Fruit fly (Drosophila melanogaster) whole organism, embryonic: Measurements from ENCODE around the gene CG43925.

Experiments
- Antp ChIP-seq: fragments of 200-800 bp; sonication (Bioruptor generic); optimal IDR thresholded peaks from 3 replicates; lab custom pipeline; 2016; ENCODE audit warnings: missing biosample characterization, missing genetic modification characterization
- Atf6 ChIP-seq: fragments of 200-800 bp; sonication (Bioruptor generic); IDR thresholded peaks from 2 replicates; pipeline ENCODE4 v1.3.6; 2022; ENCODE audit warnings: missing biosample characterization, missing genetic modification characterization
- B-H1 ChIP-seq: fragments of 200-800 bp; sonication (Bioruptor generic); IDR thresholded peaks from 3 replicates; pipeline ENCODE4 v1.3.6; 2022; ENCODE audit warnings: missing biosample characterization, missing genetic modification characterization
- B-H2 ChIP-seq: fragments of 200-800 bp; sonication (Bioruptor generic); optimal IDR thresholded peaks from 2 replicates; lab custom pipeline; 2018; ENCODE audit warnings: missing biosample characterization, mild to moderate bottlenecking, missing genetic modification characterization
- C15 ChIP-seq: fragments of 200-800 bp; sonication (Bioruptor generic); IDR thresholded peaks from 3 replicates; pipeline ENCODE4 v1.3.6; 2022; ENCODE audit warnings: missing biosample characterization, missing genetic modification characterization
- CG12155 ChIP-seq: fragments of 200-800 bp; sonication (Bioruptor generic); optimal IDR thresholded peaks from 3 replicates; lab custom pipeline; 2016; ENCODE audit warnings: missing biosample characterization, missing genetic modification characterization
- CG12219 ChIP-seq: fragments of 200-800 bp; sonication (Bioruptor generic); optimal IDR thresholded peaks from 3 replicates; lab custom pipeline; 2018; ENCODE audit warnings: missing biosample characterization, mild to moderate bottlenecking, missing genetic modification characterization
- CG12391 ChIP-seq: fragments of 200-800 bp; sonication (Bioruptor generic); optimal IDR thresholded peaks from 3 replicates; lab custom pipeline; 2018; ENCODE audit warnings: missing biosample characterization, mild to moderate bottlenecking, missing genetic modification characterization, moderate library complexity
- CG13296 ChIP-seq: fragments of 200-800 bp; sonication (Bioruptor generic); optimal IDR thresholded peaks from 3 replicates; lab custom pipeline; 2018; ENCODE audit warnings: missing biosample characterization, mild to moderate bottlenecking, missing genetic modification characterization
- CG15011 ChIP-seq: fragments of 200-800 bp; sonication (Bioruptor generic); optimal IDR thresholded peaks from 3 replicates; lab custom pipeline; 2018; ENCODE audit warnings: missing biosample characterization, mild to moderate bottlenecking, missing genetic modification characterization
- CG1603 ChIP-seq: fragments of 200-800 bp; sonication (Bioruptor generic); optimal IDR thresholded peaks from 2 replicates; lab custom pipeline; 2019; ENCODE audit warnings: missing biosample characterization, mild to moderate bottlenecking, missing genetic modification characterization, moderate library complexity
- CG17829 ChIP-seq: fragments of 200-800 bp; optimal IDR thresholded peaks from 2 replicates; lab custom pipeline; 2019; ENCODE audit warnings: missing biosample characterization, mild to moderate bottlenecking, missing genetic modification characterization, moderate library complexity
- CG17912 ChIP-seq: fragments of 200-800 bp; sonication (Bioruptor generic); optimal IDR thresholded peaks from 2 replicates; lab custom pipeline; 2018; ENCODE audit warnings: missing biosample characterization, mild to moderate bottlenecking, missing genetic modification characterization
- CG2199 ChIP-seq: fragments of 200-800 bp; sonication (Bioruptor generic); IDR thresholded peaks from 3 replicates; pipeline ENCODE4 v1.3.6; 2022; ENCODE audit warnings: missing biosample characterization, missing genetic modification characterization
- CG31224 ChIP-seq: fragments of 200-800 bp; sonication (Bioruptor generic); IDR thresholded peaks from 2 replicates; pipeline ENCODE4 v1.3.6; 2022; ENCODE audit warnings: missing biosample characterization, missing genetic modification characterization
- CG3281 ChIP-seq: fragments of 200-800 bp; sonication (Bioruptor generic); optimal IDR thresholded peaks from 3 replicates; lab custom pipeline; 2017; ENCODE audit warnings: missing biosample characterization, mild to moderate bottlenecking, missing genetic modification characterization
- CG3726 ChIP-seq: fragments of 200-800 bp; sonication (Bioruptor generic); IDR thresholded peaks from 3 replicates; pipeline ENCODE4, ENCODE4 v1.3.6; 2022; ENCODE audit warnings: missing biosample characterization, missing genetic modification characterization
- CG4328 ChIP-seq: fragments of 200-800 bp; sonication (Bioruptor generic); optimal IDR thresholded peaks from 3 replicates; lab custom pipeline; 2017; ENCODE audit warnings: missing biosample characterization, missing genetic modification reagents, missing genetic modification characterization
- CG9437 ChIP-seq: fragments of 200-800 bp; sonication (Bioruptor generic); optimal IDR thresholded peaks from 2 replicates; lab custom pipeline; 2018; ENCODE audit warnings: missing biosample characterization, mild to moderate bottlenecking, missing genetic modification characterization
- CrebB ChIP-seq: fragments of 200-800 bp; sonication (Bioruptor generic); optimal IDR thresholded peaks from 3 replicates; lab custom pipeline; 2018; ENCODE audit warnings: missing biosample characterization, mild to moderate bottlenecking, missing genetic modification characterization
- Dad ChIP-seq: fragments of 200-800 bp; sonication (Bioruptor generic); optimal IDR thresholded peaks from 3 replicates; lab custom pipeline; 2016; ENCODE audit warnings: missing biosample characterization, missing genetic modification characterization
- Dip3 ChIP-seq: fragments of 200-800 bp; sonication (Bioruptor generic); optimal IDR thresholded peaks from 3 replicates; lab custom pipeline; 2016; ENCODE audit warnings: missing biosample characterization, missing genetic modification characterization
- Hmx ChIP-seq: fragments of 200-800 bp; sonication (Bioruptor generic); optimal IDR thresholded peaks from 2 replicates; lab custom pipeline; 2016; ENCODE audit warnings: missing biosample characterization, missing genetic modification characterization
- Hsf ChIP-seq: fragments of 200-800 bp; sonication (Bioruptor generic); optimal IDR thresholded peaks from 3 replicates; lab custom pipeline; 2016; ENCODE audit warnings: missing biosample characterization, missing genetic modification characterization
- Kr ChIP-seq: fragments of 200-800 bp; sonication (Bioruptor generic); optimal IDR thresholded peaks from 2 replicates; lab custom pipeline; 2017; ENCODE audit warnings: missing biosample characterization, mild to moderate bottlenecking, missing genetic modification characterization
- NFAT ChIP-seq: fragments of 200-800 bp; sonication (Bioruptor generic); IDR thresholded peaks from 2 replicates; pipeline ENCODE4 v1.3.6; 2022; ENCODE audit warnings: missing biosample characterization, missing genetic modification characterization
- NfI ChIP-seq: fragments of 200-800 bp; sonication (Bioruptor generic); optimal IDR thresholded peaks from 3 replicates; lab custom pipeline; 2018; ENCODE audit warnings: missing biosample characterization, mild to moderate bottlenecking, missing genetic modification characterization, moderate library complexity
- Optix ChIP-seq: fragments of 200-800 bp; sonication (Bioruptor generic); IDR thresholded peaks from 3 replicates; pipeline ENCODE4 v1.3.6; 2022; ENCODE audit warnings: missing biosample characterization, missing genetic modification characterization
- Pdp1 ChIP-seq, 2 experiments: fragments of 200-800 bp; sonication (Bioruptor generic); optimal IDR thresholded peaks; 3 replicates each; lab custom pipeline; 2016; ENCODE audit warnings: missing biosample characterization in 2 of 2, missing genetic modification characterization in 2 of 2, mild to moderate bottlenecking in 1 of 2, moderate library complexity in 1 of 2
- TFAM ChIP-seq: fragments of 200-800 bp; sonication (Bioruptor generic); optimal IDR thresholded peaks from 2 replicates; lab custom pipeline; 2017; ENCODE audit warnings: missing biosample characterization, missing genetic modification characterization, inconsistent platforms
- br ChIP-seq: fragments of >200 bp; optimal IDR thresholded peaks from 2 replicates; lab custom pipeline; 2017
- cas ChIP-seq: fragments of 200-800 bp; sonication (Bioruptor generic); IDR thresholded peaks from 2 replicates; pipeline ENCODE4 v1.3.6; 2022; ENCODE audit warnings: missing biosample characterization, missing genetic modification characterization
- chinmo ChIP-seq: fragments of 200-800 bp; sonication (Bioruptor generic); IDR thresholded peaks from 4 replicates; pipeline ENCODE4 v1.3.6; 2022; ENCODE audit warnings: missing biosample characterization, missing genetic modification characterization; ENCODE audit not compliant: partially characterized antibody
- chm ChIP-seq: fragments of 200-800 bp; sonication (Bioruptor generic); IDR thresholded peaks from 2 replicates; pipeline ENCODE4 v1.3.6; 2022; ENCODE audit warnings: missing biosample characterization, missing genetic modification characterization
- chn ChIP-seq: fragments of 200-800 bp; sonication (Bioruptor generic); optimal IDR thresholded peaks from 2 replicates; lab custom pipeline; 2016; ENCODE audit warnings: missing biosample characterization, missing genetic modification characterization
- crp ChIP-seq, 2 experiments: fragments of 200-800 bp; sonication (Bioruptor generic); optimal IDR thresholded peaks; 2 replicates in 1 of 2; 3 replicates in 1 of 2; lab custom pipeline; 2017; ENCODE audit warnings: missing biosample characterization in 2 of 2, missing genetic modification characterization in 2 of 2, mild to moderate bottlenecking in 1 of 2, moderate library complexity in 1 of 2
- gcm ChIP-seq: fragments of 200-800 bp; sonication (Bioruptor generic); optimal IDR thresholded peaks from 2 replicates; lab custom pipeline; 2019; ENCODE audit warnings: missing biosample characterization, mild to moderate bottlenecking, missing genetic modification characterization, moderate library complexity
- her ChIP-seq: fragments of 200-800 bp; sonication (Bioruptor generic); optimal IDR thresholded peaks from 2 replicates; lab custom pipeline; 2016; ENCODE audit warnings: missing biosample characterization, missing genetic modification characterization
- hkb ChIP-seq, 2 experiments: fragments of 200-800 bp in 1 of 2; fragments of >200 bp in 1 of 2; sonication (Bioruptor generic) in 1 of 2; IDR thresholded peaks in 1 of 2; optimal IDR thresholded peaks in 1 of 2; 2 replicates each; pipeline versions ENCODE4 v1.3.6 to Lab custom; 2017 to 2022; ENCODE audit warnings: missing biosample characterization in 1 of 2, missing genetic modification characterization in 1 of 2
- insv ChIP-seq, 2 experiments: fragments of 200-800 bp; sonication (Bioruptor generic); optimal IDR thresholded peaks; 3 replicates each; lab custom pipeline; 2016 to 2018; ENCODE audit warnings: missing biosample characterization in 2 of 2, missing genetic modification characterization in 2 of 2
- knrl ChIP-seq: fragments of 200-800 bp; sonication (Bioruptor generic); IDR thresholded peaks from 3 replicates; pipeline ENCODE4 v1.3.6; 2022; ENCODE audit warnings: missing biosample characterization, missing genetic modification characterization; ENCODE audit not compliant: partially characterized antibody
- maf-S ChIP-seq: fragments of 200-800 bp; sonication (Bioruptor generic); optimal IDR thresholded peaks from 2 replicates; lab custom pipeline; 2016; ENCODE audit warnings: missing biosample characterization, missing genetic modification characterization
- pfk ChIP-seq: fragments of 200-800 bp; sonication (Bioruptor generic); optimal IDR thresholded peaks from 2 replicates; lab custom pipeline; 2018; ENCODE audit warnings: missing biosample characterization, mild to moderate bottlenecking, missing genetic modification characterization, moderate library complexity
- pho ChIP-seq: fragments of 200-800 bp; sonication (Bioruptor generic); optimal IDR thresholded peaks from 2 replicates; lab custom pipeline; 2016; ENCODE audit warnings: missing biosample characterization, missing genetic modification characterization
- sc ChIP-seq, 3 experiments: fragments of >200 bp in 2 of 3; fragments of 200-800 bp in 1 of 3; sonication (Bioruptor generic) in 1 of 3; optimal IDR thresholded peaks; 2 replicates in 2 of 3; 3 replicates in 1 of 3; lab custom pipeline; 2017; ENCODE audit warnings: mild to moderate bottlenecking in 1 of 3, missing biosample characterization in 1 of 3, missing genetic modification characterization in 1 of 3, missing genetic modification reagents in 1 of 3
- so ChIP-seq: fragments of 200-800 bp; sonication (Bioruptor generic); IDR thresholded peaks from 3 replicates; pipeline ENCODE4 v1.3.6; 2022; ENCODE audit warnings: missing biosample characterization, missing genetic modification characterization
- tup ChIP-seq: fragments of 200-800 bp; sonication (Bioruptor generic); optimal IDR thresholded peaks from 2 replicates; lab custom pipeline; 2016; ENCODE audit warnings: missing biosample characterization, mild to moderate bottlenecking, missing genetic modification characterization, moderate library complexity
- wdn ChIP-seq: fragments of 200-800 bp; sonication (Bioruptor generic); IDR thresholded peaks from 2 replicates; pipeline ENCODE4 v1.3.6; 2022; ENCODE audit warnings: missing biosample characterization, missing genetic modification characterization
- z ChIP-seq: fragments of 200-800 bp; sonication (Bioruptor generic); IDR thresholded peaks from 3 replicates; pipeline ENCODE4 v1.3.6; 2022; ENCODE audit warnings: missing biosample characterization, missing genetic modification characterization

Gene CG43925

dm6 chr2L:13145035-13145683 is 31.1 kb upstream of the CG43925 start (continued):
- TF ChIP-seq TFAM = no peak
- TF ChIP-seq z = no peak
- TF ChIP-seq so (GFP tag; lab: Robert Waterston, UW) = peak; percentile 77; the same call in 2 of the 3 replicates
- no peak for TF ChIP-seq CG12391 (tag; lab: Kevin White, UChicago)
- peak; percentile 50; the same call in 1 of the 3 replicates for TF ChIP-seq B-H1 (GFP tag; lab: Robert Waterston, UW)
- no peak for TF ChIP-seq insv (GFP tag; optimal IDR thresholded peaks at IDR 0.05; lab: Kevin White, UChicago)
- TF ChIP-seq B-H2 (GFP tag; lab: Kevin White, UChicago) = no peak
- TF ChIP-seq Atf6 = peak; percentile 85
- peak; percentile 4 for TF ChIP-seq Hmx (GFP tag; lab: Kevin White, UChicago)
- peak; percentile 64; the same call in 1 of the 2 replicates for TF ChIP-seq NFAT (GFP tag; lab: Robert Waterston, UW)
- peak; percentile 79 for TF ChIP-seq pho (GFP tag; lab: Kevin White, UChicago)
- TF ChIP-seq chn (GFP tag; lab: Kevin White, UChicago) = peak; percentile 45
- no peak for TF ChIP-seq crp (GFP tag; optimal IDR thresholded peaks at IDR 0.05; lab: Kevin White, UChicago)
- peak; percentile 71 for TF ChIP-seq CG15011 (GFP tag; lab: Kevin White, UChicago)
- peak; percentile 63 for TF ChIP-seq CG12219 (GFP tag; lab: Kevin White, UChicago)
- TF ChIP-seq her (GFP tag; lab: Kevin White, UChicago) = peak; percentile 84
- no peak for TF ChIP-seq knrl
- TF ChIP-seq Dip3 (GFP tag; lab: Kevin White, UChicago) = peak; percentile 60
- TF ChIP-seq NfI = peak; percentile 62
- TF ChIP-seq C15 (GFP tag; lab: Robert Waterston, UW) = 0 out of 3 replicates have a peak, but pooled peaks have one; percentile 20
- TF ChIP-seq CG12155 (GFP tag; lab: Kevin White, UChicago) = peak; percentile 66
- peak; percentile 80 for TF ChIP-seq CG13296 (GFP tag; lab: Kevin White, UChicago)
- peak; percentile 64 for TF ChIP-seq CG31224 (GFP tag; lab: Robert Waterston, UW)
- TF ChIP-seq Kr (GFP tag; lab: Kevin White, UChicago) = no peak
- TF ChIP-seq Optix (GFP tag; lab: Robert Waterston, UW) = no peak
- TF ChIP-seq CG4328 = no peak
- TF ChIP-seq cas (GFP tag; lab: Robert Waterston, UW) = peak; percentile 45; the same call in 1 of the 2 replicates
- peak; percentile 74 for TF ChIP-seq Antp (GFP tag; lab: Kevin White, UChicago)
- TF ChIP-seq CG3726 (GFP tag; lab: Robert Waterston, UW) = 0 out of 3 replicates have a peak, but pooled peaks have one; percentile 40
- TF ChIP-seq br (lab: Kevin White, UChicago) = no peak
- no peak for TF ChIP-seq chm (GFP tag; lab: Robert Waterston, UW)
- TF ChIP-seq tup (GFP tag; lab: Kevin White, UChicago) = peak; percentile 29
- peak; percentile 68 to 77 for TF ChIP-seq Pdp1 (GFP tag; optimal IDR thresholded peaks at IDR 0.05; lab: Kevin White, UChicago)
- no peak for TF ChIP-seq CG17912 (GFP tag; lab: Kevin White, UChicago)
- TF ChIP-seq pfk (GFP tag; lab: Kevin White, UChicago) = no peak
- TF ChIP-seq wdn (GFP tag; lab: Robert Waterston, UW) = peak; percentile 70
- peak; percentile 21 for TF ChIP-seq CG1603 (tag; lab: Kevin White, UChicago)
- peak; percentile 41 for TF ChIP-seq CG9437
- TF ChIP-seq maf-S (GFP tag; lab: Kevin White, UChicago) = peak; percentile 78
- TF ChIP-seq sc (optimal IDR thresholded peaks at IDR 0.05; lab: Kevin White, UChicago) = no peak
- no peak for TF ChIP-seq sc (GFP tag; optimal IDR thresholded peaks at IDR 0.05; lab: Kevin White, UChicago)
- peak; percentile 84; the same call in 2 of the 4 replicates for TF ChIP-seq chinmo (GFP tag; lab: Robert Waterston, UW)
- TF ChIP-seq gcm (GFP tag; lab: Kevin White, UChicago) = no peak
- TF ChIP-seq hkb (optimal IDR thresholded peaks at IDR 0.05; lab: Kevin White, UChicago) = no peak
- TF ChIP-seq hkb (GFP tag; IDR thresholded peaks at IDR 0.05; lab: Robert Waterston, UW) = peak; percentile 85
- TF ChIP-seq CrebB (tag; lab: Kevin White, UChicago) = peak; percentile 26
- peak; percentile 59 for TF ChIP-seq Dad
- TF ChIP-seq CG2199 = no peak
- peak; percentile 64 for TF ChIP-seq CG17829
- peak; percentile 76 for TF ChIP-seq Hsf (GFP tag; lab: Kevin White, UChicago)
- TF ChIP-seq CG3281 = peak; percentile 85
